Fruit fly (Drosophila melanogaster) whole organism, pupa: Measurements from ENCODE around the gene csw.

Experiments
- CG13204 ChIP-seq: fragments of 200-800 bp; sonication (Bioruptor generic); optimal IDR thresholded peaks from 2 replicates; lab custom pipeline; 2018; ENCODE audit warnings: missing biosample characterization, mild to moderate bottlenecking, missing genetic modification characterization, moderate library complexity
- CG32121 ChIP-seq: fragments of 200-800 bp; sonication (Bioruptor generic); IDR thresholded peaks from 2 replicates; pipeline ENCODE4 v1.3.6; 2022; ENCODE audit warnings: missing biosample characterization, missing genetic modification characterization
- CG34367 ChIP-seq: fragments of 200-800 bp; sonication (Bioruptor generic); optimal IDR thresholded peaks from 2 replicates; lab custom pipeline; 2018; ENCODE audit warnings: missing biosample characterization, mild to moderate bottlenecking, missing genetic modification characterization
- CG8301 ChIP-seq: fragments of 200-800 bp; sonication (Bioruptor generic); optimal IDR thresholded peaks from 2 replicates; lab custom pipeline; 2018; ENCODE audit warnings: missing biosample characterization, mild to moderate bottlenecking, missing genetic modification characterization
- EcR ChIP-seq: fragments of 200-800 bp; sonication (Bioruptor generic); optimal IDR thresholded peaks from 3 replicates; lab custom pipeline; 2019; ENCODE audit warnings: missing biosample characterization, missing genetic modification characterization, mild to moderate bottlenecking, moderate library complexity, missing genetic modification reagents
- Snoo ChIP-seq: fragments of 200-800 bp; sonication (Bioruptor generic); optimal IDR thresholded peaks from 3 replicates; lab custom pipeline; 2017; ENCODE audit warnings: missing biosample characterization, mild to moderate bottlenecking, missing genetic modification characterization, inconsistent platforms
- fd96Ca ChIP-seq: fragments of 200-800 bp; sonication (Bioruptor generic); IDR thresholded peaks from 3 replicates; pipeline ENCODE4 v1.3.6; 2022; ENCODE audit warnings: missing biosample characterization, missing genetic modification characterization
- rn ChIP-seq: fragments of 200-800 bp; sonication (Bioruptor generic); IDR thresholded peaks from 2 replicates; pipeline ENCODE4 v1.3.6; 2022; ENCODE audit warnings: missing biosample characterization, missing genetic modification characterization

DNA sequence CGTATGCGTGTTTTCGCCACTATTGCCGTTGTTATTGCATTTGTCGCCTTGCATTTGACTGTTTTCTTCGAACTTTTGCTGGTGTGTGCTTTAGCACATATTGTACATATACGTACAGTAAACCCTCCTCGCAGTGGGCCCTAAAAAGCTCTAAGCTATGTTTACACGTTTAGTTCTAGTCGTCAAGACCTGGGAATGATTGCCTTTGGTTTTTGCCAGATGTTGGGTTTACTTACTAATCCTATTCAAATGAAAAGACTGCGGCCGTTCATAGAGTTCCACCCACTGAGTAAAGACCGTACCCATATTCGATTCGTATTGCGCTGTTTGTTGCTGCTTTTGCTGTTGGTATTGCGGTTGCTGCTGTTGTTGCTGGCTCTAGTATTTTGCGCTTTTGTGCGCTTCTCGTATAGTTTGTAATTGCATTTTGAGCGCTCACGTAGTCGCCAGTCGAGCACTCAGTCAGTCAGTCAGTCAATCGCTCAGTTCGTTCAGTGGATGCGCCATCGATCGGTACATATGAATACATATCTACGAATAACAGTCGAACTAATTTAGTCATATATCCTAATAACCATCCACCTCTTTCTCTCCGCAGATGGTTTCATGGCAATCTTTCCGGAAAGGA is 13.9 kb downstream of the csw start:
- TF ChIP-seq CG34367 (tag; lab: Kevin White, UChicago) (no peak), CG8301 (tag; lab: Kevin White, UChicago) (peak; percentile 61), CG13204 (GFP tag; lab: Kevin White, UChicago) (no peak), CG32121 (peak; percentile 92), fd96Ca (GFP tag; lab: Robert Waterston, UW) (peak; percentile 95), rn (peak; percentile 33; the same call in 1 of the 2 replicates), Snoo (tag; lab: Kevin White, UChicago) (no peak), EcR (GFP tag; lab: Kevin White, UChicago) (no peak)
